Worm (Caenorhabditis elegans): Measurements from ENCODE around the gene clec-171.

- no peak for TF ChIP-seq unc-86 (tag; optimal IDR thresholded peaks at IDR 0.05)
- no peak for TF ChIP-seq hlh-30 (tag; optimal IDR thresholded peaks at IDR 0.05; ENCODE audit: insufficient read depth)
- no peak for TF ChIP-seq elt-2 (tag; optimal IDR thresholded peaks at IDR 0.05)
- TF ChIP-seq K02D7.2 (tag; optimal IDR thresholded peaks at IDR 0.05): no peak
Measured at ce11 chrIV:1459826-1460489, 32.8 kb upstream of the clec-171 start.

All from whole organism, late embryonic.